Worm (Caenorhabditis elegans): ENCODE results near the gene cor-1.
A peak's percentile ranks its signal among the peaks of the same experiment; 100 is the strongest.

Gene cor-1

DNA sequence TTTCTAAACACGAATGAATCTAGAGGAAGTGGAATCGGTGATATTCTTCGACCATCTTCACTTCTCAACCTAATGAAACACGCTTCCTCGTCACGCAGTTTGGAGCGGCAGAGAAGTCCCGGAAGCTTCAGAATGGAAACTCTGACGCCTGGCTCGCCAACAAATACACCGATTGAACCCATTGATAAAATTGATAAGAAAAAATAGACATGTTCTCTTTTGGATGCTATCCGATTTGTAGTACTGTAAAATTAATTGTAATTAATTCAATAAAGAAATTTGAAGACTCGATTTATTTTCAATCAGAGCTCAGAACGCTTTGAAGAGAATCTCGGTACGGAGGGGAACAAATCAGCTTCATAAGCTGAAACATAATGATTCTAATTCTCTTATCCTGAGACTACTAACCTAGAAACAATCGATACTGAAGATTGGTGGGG lies 34.4 kb upstream of the cor-1 start (continued):
- TF ChIP-seq him-1 (tag; optimal IDR thresholded peaks at IDR 0.05) (no peak), hlh-12 (tag; optimal IDR thresholded peaks at IDR 0.05) (no peak), unc-130 (GFP tag; optimal IDR thresholded peaks at IDR 0.05) (peak; percentile 21), F57C9.4 (tag; optimal IDR thresholded peaks at IDR 0.05) (peak; percentile 25), mel-28 (tag; optimal IDR thresholded peaks at IDR 0.05; ENCODE audit: borderline replicate concordance) (peak; percentile 0), egrh-3 (GFP tag; IDR thresholded peaks at IDR 0.05) (no peak), tbx-9 (tag; optimal IDR thresholded peaks at IDR 0.05; ENCODE audit: borderline replicate concordance) (no peak), ztf-28 (GFP tag; IDR thresholded peaks at IDR 0.05) (no peak), ztf-25 (GFP tag; IDR thresholded peaks at IDR 0.05) (no peak), hrde-1 (tag; optimal IDR thresholded peaks at IDR 0.05; ENCODE audit: borderline replicate concordance) (peak; percentile 76), F49E8.2 (tag; optimal IDR thresholded peaks at IDR 0.05; ENCODE audit: insufficient read depth) (no peak), rcor-1 (GFP tag; IDR thresholded peaks at IDR 0.05) (peak; percentile 54), akir-1 (GFP tag; optimal IDR thresholded peaks at IDR 0.05) (no peak), mes-4 (tag; optimal IDR thresholded peaks at IDR 0.05) (no peak), nfya-1 (tag; optimal IDR thresholded peaks at IDR 0.05; ENCODE audit: borderline replicate concordance, insufficient read depth) (no peak), nhr-90 (tag; optimal IDR thresholded peaks at IDR 0.05) (peak; percentile 68), lin-40 (tag; optimal IDR thresholded peaks at IDR 0.05) (peak; percentile 69), sea-2 (GFP tag; IDR thresholded peaks at IDR 0.05) (no peak), let-526 (GFP tag; IDR thresholded peaks at IDR 0.05) (peak; percentile 87), nfya-2 (GFP tag; IDR thresholded peaks at IDR 0.05) (0 out of 2 replicates have a peak, but pooled peaks have one; percentile 26), ztf-6 (GFP tag; IDR thresholded peaks at IDR 0.05) (no peak), attf-5 (GFP tag; optimal IDR thresholded peaks at IDR 0.05) (peak; percentile 44), atf-7 (tag; optimal IDR thresholded peaks at IDR 0.05) (peak; percentile 90), efl-1 (GFP tag; optimal IDR thresholded peaks at IDR 0.05) (peak; percentile 0), B0336.3 (GFP tag; IDR thresholded peaks at IDR 0.05) (peak; percentile 96), hmg-20 (GFP tag; IDR thresholded peaks at IDR 0.05) (0 out of 2 replicates have a peak, but pooled peaks have one; percentile 3), fkh-3 (tag; optimal IDR thresholded peaks at IDR 0.05) (peak; percentile 51), ccch-3 (GFP tag; optimal IDR thresholded peaks at IDR 0.05) (no peak), dpl-1 (GFP tag; optimal IDR thresholded peaks at IDR 0.05) (no peak), C17E4.6 (GFP tag; IDR thresholded peaks at IDR 0.05) (peak; percentile 28; the same call in 1 of the 2 replicates), F22D6.2 (tag; optimal IDR thresholded peaks at IDR 0.05) (peak; percentile 53), dpff-1 (tag; optimal IDR thresholded peaks at IDR 0.05) (no peak), pha-4 (tag; optimal IDR thresholded peaks at IDR 0.05) (no peak), Y79H2A.3 (GFP tag; conservative IDR thresholded peaks at IDR 0.05) (0 out of 2 replicates have a peak, but pooled peaks have one; percentile 42), ama-1 (optimal IDR thresholded peaks at IDR 0.05) (peak; percentile 95), ama-1 (GFP tag; optimal IDR thresholded peaks at IDR 0.05) (peak; percentile 61 to 77), ztf-22 (GFP tag; optimal IDR thresholded peaks at IDR 0.05) (peak; percentile 77), lag-1 (GFP tag; IDR thresholded peaks at IDR 0.05) (no peak), lsl-1 (GFP tag; optimal IDR thresholded peaks at IDR 0.05) (peak; percentile 12), madf-8 (GFP tag; conservative IDR thresholded peaks at IDR 0.05) (0 out of 2 replicates have a peak, but pooled peaks have one; percentile 13), madf-6 (GFP tag; IDR thresholded peaks at IDR 0.05) (peak; percentile 68), F57A8.1 (GFP tag; optimal IDR thresholded peaks at IDR 0.05) (peak; percentile 11), bed-1 (GFP tag; IDR thresholded peaks at IDR 0.05) (no peak), xnd-1 (tag; optimal IDR thresholded peaks at IDR 0.05) (no peak), aptf-3 (GFP tag; IDR thresholded peaks at IDR 0.05) (no peak), ekl-4 (GFP tag; IDR thresholded peaks at IDR 0.05) (peak; percentile 82), let-607 (tag; optimal IDR thresholded peaks at IDR 0.05) (peak; percentile 39 to 71), ZK185.1 (tag; optimal IDR thresholded peaks at IDR 0.05; ENCODE audit: poor library complexity, severe bottlenecking) (peak; percentile 86), ceh-79 (tag; optimal IDR thresholded peaks at IDR 0.05) (peak; percentile 44)
